Fruit fly (Drosophila melanogaster) whole organism, embryonic: ENCODE measurements around the gene Polr3A.

Experiments
- Blimp-1 ChIP-seq: fragments of 200-800 bp; sonication (Bioruptor generic); optimal IDR thresholded peaks from 3 replicates; lab custom pipeline; 2018; ENCODE audit warnings: missing biosample characterization, missing genetic modification characterization, mild to moderate bottlenecking, moderate library complexity, missing genetic modification reagents
- CG1024 ChIP-seq: fragments of 200-800 bp; sonication (Bioruptor generic); IDR thresholded peaks from 2 replicates; pipeline ENCODE4 v1.3.6; 2022; ENCODE audit warnings: missing biosample characterization, missing genetic modification characterization
- CG10565 ChIP-seq: fragments of 200-800 bp; sonication (Bioruptor generic); optimal IDR thresholded peaks from 3 replicates; lab custom pipeline; 2016; ENCODE audit warnings: missing biosample characterization, mild to moderate bottlenecking, missing genetic modification characterization
- CG10979 ChIP-seq: fragments of 200-800 bp; sonication (Bioruptor generic); optimal IDR thresholded peaks from 2 replicates; lab custom pipeline; 2018; ENCODE audit warnings: missing biosample characterization, mild to moderate bottlenecking, missing genetic modification characterization, moderate library complexity
- CG11504 ChIP-seq: fragments of 200-800 bp; sonication (Bioruptor generic); optimal IDR thresholded peaks from 3 replicates; lab custom pipeline; 2019; ENCODE audit warnings: missing biosample characterization, mild to moderate bottlenecking, missing genetic modification characterization, moderate library complexity
- CG11560 ChIP-seq: fragments of 200-800 bp; sonication (Bioruptor generic); IDR thresholded peaks from 3 replicates; pipeline ENCODE4 v1.3.6; 2022; ENCODE audit warnings: missing biosample characterization, missing genetic modification characterization
- CG11695 ChIP-seq: fragments of 200-800 bp; sonication (Bioruptor generic); IDR thresholded peaks from 3 replicates; pipeline ENCODE4 v1.3.6; 2022; ENCODE audit warnings: missing biosample characterization, missing genetic modification characterization
- CG11696 ChIP-seq: fragments of 200-800 bp; sonication (Bioruptor generic); IDR thresholded peaks from 2 replicates; pipeline ENCODE4 v1.3.6; 2022; ENCODE audit warnings: missing biosample characterization, missing genetic modification characterization
- CG12391 ChIP-seq: fragments of 200-800 bp; sonication (Bioruptor generic); optimal IDR thresholded peaks from 3 replicates; lab custom pipeline; 2018; ENCODE audit warnings: missing biosample characterization, mild to moderate bottlenecking, missing genetic modification characterization, moderate library complexity
- CG14014 ChIP-seq: fragments of 200-800 bp; sonication (Bioruptor generic); IDR thresholded peaks from 2 replicates; pipeline ENCODE4 v1.3.6; 2022; ENCODE audit warnings: missing biosample characterization, missing genetic modification characterization
- CG15073 ChIP-seq: fragments of 200-800 bp; sonication (Bioruptor generic); optimal IDR thresholded peaks from 2 replicates; lab custom pipeline; 2016; ENCODE audit warnings: missing biosample characterization, missing genetic modification characterization
- CG1603 ChIP-seq: fragments of 200-800 bp; sonication (Bioruptor generic); optimal IDR thresholded peaks from 2 replicates; lab custom pipeline; 2019; ENCODE audit warnings: missing biosample characterization, mild to moderate bottlenecking, missing genetic modification characterization, moderate library complexity
- CG3163 ChIP-seq: fragments of 200-800 bp; sonication (Bioruptor generic); optimal IDR thresholded peaks from 3 replicates; lab custom pipeline; 2016; ENCODE audit warnings: missing biosample characterization, missing genetic modification characterization
- CG5180 ChIP-seq: fragments of 200-800 bp; sonication (Bioruptor generic); optimal IDR thresholded peaks from 3 replicates; lab custom pipeline; 2017; ENCODE audit warnings: missing biosample characterization, missing genetic modification characterization, mild to moderate bottlenecking, moderate library complexity, missing genetic modification reagents
- CG6254 ChIP-seq: fragments of 200-800 bp; sonication (Bioruptor generic); optimal IDR thresholded peaks from 3 replicates; lab custom pipeline; 2017; ENCODE audit warnings: mild to moderate bottlenecking, missing biosample characterization, missing genetic modification reagents, missing genetic modification characterization
- CG7786 ChIP-seq: fragments of 200-800 bp; sonication (Bioruptor generic); optimal IDR thresholded peaks from 2 replicates; lab custom pipeline; 2016; ENCODE audit warnings: missing biosample characterization, missing genetic modification characterization
- CG8388 ChIP-seq: fragments of 200-800 bp; sonication (Bioruptor generic); optimal IDR thresholded peaks from 2 replicates; lab custom pipeline; 2019; ENCODE audit warnings: missing biosample characterization, mild to moderate bottlenecking, missing genetic modification characterization, moderate library complexity
- CG9609 ChIP-seq: fragments of 200-800 bp; sonication (Bioruptor generic); optimal IDR thresholded peaks from 3 replicates; lab custom pipeline; 2016; ENCODE audit warnings: missing biosample characterization, missing genetic modification characterization
- CTCF ChIP-seq: fragments of 200-800 bp; sonication (Bioruptor generic); optimal IDR thresholded peaks from 2 replicates; lab custom pipeline; 2017; ENCODE audit warnings: missing biosample characterization, mild to moderate bottlenecking, missing genetic modification characterization, moderate library complexity
- Dad ChIP-seq: fragments of 200-800 bp; sonication (Bioruptor generic); optimal IDR thresholded peaks from 3 replicates; lab custom pipeline; 2016; ENCODE audit warnings: missing biosample characterization, missing genetic modification characterization
- Dip2 ChIP-seq: fragments of 200-800 bp; sonication (Bioruptor generic); IDR thresholded peaks from 2 replicates; pipeline ENCODE4 v1.3.6; 2022; ENCODE audit warnings: missing biosample characterization, missing genetic modification characterization
- Doc2 ChIP-seq: fragments of 200-800 bp; sonication (Bioruptor generic); IDR thresholded peaks from 2 replicates; pipeline ENCODE4 v1.3.6; 2022; ENCODE audit warnings: missing biosample characterization, missing genetic modification characterization
- HLH3B ChIP-seq: fragments of 200-800 bp; sonication (Bioruptor generic); IDR thresholded peaks from 2 replicates; pipeline ENCODE4 v1.3.6; 2022; ENCODE audit warnings: missing biosample characterization, missing genetic modification characterization
- NFAT ChIP-seq: fragments of 200-800 bp; sonication (Bioruptor generic); IDR thresholded peaks from 2 replicates; pipeline ENCODE4 v1.3.6; 2022; ENCODE audit warnings: missing biosample characterization, missing genetic modification characterization
- Neu2 ChIP-seq: fragments of 200-800 bp; sonication (Bioruptor generic); optimal IDR thresholded peaks from 3 replicates; lab custom pipeline; 2016; ENCODE audit warnings: missing biosample characterization, missing genetic modification characterization, borderline replicate concordance
- Nf-YB ChIP-seq: fragments of 200-800 bp; sonication (Bioruptor generic); optimal IDR thresholded peaks from 3 replicates; lab custom pipeline; 2019; ENCODE audit warnings: missing biosample characterization, mild to moderate bottlenecking, missing genetic modification characterization, moderate library complexity
- Oli ChIP-seq: fragments of 200-800 bp; sonication (Bioruptor generic); optimal IDR thresholded peaks from 2 replicates; lab custom pipeline; 2018; ENCODE audit warnings: missing biosample characterization, mild to moderate bottlenecking, missing genetic modification characterization, moderate library complexity
- Opbp ChIP-seq: fragments of 200-800 bp; sonication (Bioruptor generic); IDR thresholded peaks from 3 replicates; pipeline ENCODE4 v1.3.6; 2022; ENCODE audit warnings: missing biosample characterization, missing genetic modification characterization; ENCODE audit not compliant: partially characterized antibody
- Ravus ChIP-seq: fragments of 200-800 bp; sonication (Bioruptor generic); IDR thresholded peaks from 2 replicates; pipeline ENCODE4 v1.3.6; 2022; ENCODE audit warnings: missing biosample characterization, missing genetic modification characterization
- Side ChIP-seq: fragments of 200-800 bp; sonication (Bioruptor generic); optimal IDR thresholded peaks from 2 replicates; lab custom pipeline; 2016; ENCODE audit warnings: missing biosample characterization, missing genetic modification characterization
- Trl ChIP-seq, 3 experiments: fragments of >200 bp in 2 of 3; fragments of 200-800 bp in 1 of 3; sonication (Bioruptor generic) in 1 of 3; optimal IDR thresholded peaks; 2 replicates in 1 of 3; 3 replicates in 2 of 3; lab custom pipeline; 2016 to 2017; ENCODE audit warnings: missing biosample characterization in 1 of 3, missing genetic modification characterization in 1 of 3
- bab2 ChIP-seq: fragments of 200-800 bp; sonication (Bioruptor generic); optimal IDR thresholded peaks from 2 replicates; lab custom pipeline; 2016; ENCODE audit warnings: missing biosample characterization, missing genetic modification characterization
- bcd ChIP-seq: fragments of 200-800 bp; sonication (Bioruptor generic); optimal IDR thresholded peaks from 2 replicates; lab custom pipeline; 2017; ENCODE audit warnings: missing biosample characterization, mild to moderate bottlenecking, missing genetic modification characterization
- crc ChIP-seq: fragments of 200-800 bp; sonication (Bioruptor generic); optimal IDR thresholded peaks from 2 replicates; lab custom pipeline; 2016; ENCODE audit warnings: missing biosample characterization, missing genetic modification characterization
- cwo ChIP-seq: fragments of 200-800 bp; sonication (Bioruptor generic); optimal IDR thresholded peaks from 3 replicates; lab custom pipeline; 2017; ENCODE audit warnings: missing biosample characterization, missing genetic modification characterization, mild to moderate bottlenecking, moderate library complexity, missing genetic modification reagents
- dati ChIP-seq: fragments of 200-800 bp; sonication (Bioruptor generic); IDR thresholded peaks from 2 replicates; pipeline ENCODE4 v1.3.6; 2022; ENCODE audit warnings: missing biosample characterization, missing genetic modification characterization
- dmrt11E ChIP-seq: fragments of 200-800 bp; sonication (Bioruptor generic); optimal IDR thresholded peaks from 3 replicates; lab custom pipeline; 2018; ENCODE audit warnings: missing biosample characterization, mild to moderate bottlenecking, missing genetic modification characterization, moderate library complexity
- gem ChIP-seq: fragments of 200-800 bp; sonication (Bioruptor generic); optimal IDR thresholded peaks from 2 replicates; lab custom pipeline; 2019; ENCODE audit warnings: missing biosample characterization, mild to moderate bottlenecking, missing genetic modification characterization, moderate library complexity
- gro ChIP-seq: fragments of 200-800 bp; sonication (Bioruptor generic); optimal IDR thresholded peaks from 2 replicates; lab custom pipeline; 2016; ENCODE audit warnings: missing biosample characterization, missing genetic modification characterization
- mirr ChIP-seq: fragments of 200-800 bp; sonication (Bioruptor generic); optimal IDR thresholded peaks from 3 replicates; lab custom pipeline; 2018; ENCODE audit warnings: missing biosample characterization, mild to moderate bottlenecking, missing genetic modification characterization
- pho ChIP-seq: fragments of 200-800 bp; sonication (Bioruptor generic); optimal IDR thresholded peaks from 2 replicates; lab custom pipeline; 2016; ENCODE audit warnings: missing biosample characterization, missing genetic modification characterization
- pnt ChIP-seq: fragments of 200-800 bp; sonication (Bioruptor generic); optimal IDR thresholded peaks from 3 replicates; lab custom pipeline; 2016; ENCODE audit warnings: missing biosample characterization, missing genetic modification characterization
- psq ChIP-seq: fragments of 200-800 bp; sonication (Bioruptor generic); optimal IDR thresholded peaks from 2 replicates; lab custom pipeline; 2017; ENCODE audit warnings: missing biosample characterization, missing genetic modification characterization
- schlank ChIP-seq: fragments of 200-800 bp; sonication (Bioruptor generic); optimal IDR thresholded peaks from 2 replicates; lab custom pipeline; 2018; ENCODE audit warnings: missing biosample characterization, mild to moderate bottlenecking, missing genetic modification characterization
- sna ChIP-seq: fragments of 200-800 bp; sonication (Bioruptor generic); IDR thresholded peaks from 2 replicates; pipeline ENCODE4 v1.3.6; 2022; ENCODE audit warnings: missing biosample characterization, missing genetic modification characterization; ENCODE audit not compliant: partially characterized antibody
- tap ChIP-seq: fragments of 200-800 bp; optimal IDR thresholded peaks from 3 replicates; lab custom pipeline; 2019; ENCODE audit warnings: missing biosample characterization, mild to moderate bottlenecking, missing genetic modification characterization, moderate library complexity
- tin ChIP-seq: fragments of 200-800 bp; sonication (Bioruptor generic); optimal IDR thresholded peaks from 3 replicates; lab custom pipeline; 2016; ENCODE audit warnings: missing biosample characterization, missing genetic modification characterization
- trh ChIP-seq: fragments of 200-800 bp; sonication (Bioruptor generic); optimal IDR thresholded peaks from 2 replicates; lab custom pipeline; 2016; ENCODE audit warnings: missing biosample characterization, missing genetic modification characterization
- ttk ChIP-seq: fragments of 200-800 bp; sonication (Bioruptor generic); IDR thresholded peaks from 2 replicates; pipeline ENCODE4 v2.1.2; 2022; ENCODE audit warnings: missing biosample characterization, missing genetic modification characterization
- zen ChIP-seq: fragments of 200-800 bp; sonication (Bioruptor generic); optimal IDR thresholded peaks from 3 replicates; lab custom pipeline; 2018; ENCODE audit warnings: missing biosample characterization, mild to moderate bottlenecking, missing genetic modification characterization, moderate library complexity

Polr3A gene

dm6 chrX:15738890-15739550, 23.7 kb upstream of the Polr3A start, which contains the start of the genes CG11679 and CG8206 (continued):
- TF ChIP-seq Blimp-1 (GFP tag; lab: Kevin White, UChicago) (no peak), Trl (optimal IDR thresholded peaks at IDR 0.05; lab: Kevin White, UChicago) (no peak), Trl (GFP tag; optimal IDR thresholded peaks at IDR 0.05; lab: Kevin White, UChicago) (peak; percentile 23), CG6254 (no peak), gro (GFP tag; lab: Kevin White, UChicago) (peak; percentile 34), Dad (GFP tag; lab: Kevin White, UChicago) (peak; percentile 27), psq (no peak), Dip2 (GFP tag; lab: Robert Waterston, UW) (no peak), Ravus (GFP tag; lab: Robert Waterston, UW) (no peak), trh (GFP tag; lab: Kevin White, UChicago) (no peak), Oli (no peak), CG14014 (GFP tag; lab: Robert Waterston, UW) (peak; percentile 26; the same call in 1 of the 2 replicates), CTCF (no peak), NFAT (GFP tag; lab: Robert Waterston, UW) (no peak), Doc2 (GFP tag; lab: Robert Waterston, UW) (no peak), CG1603 (tag; lab: Kevin White, UChicago) (peak; percentile 62), Side (GFP tag; lab: Kevin White, UChicago) (no peak), Neu2 (GFP tag; lab: Kevin White, UChicago) (no peak), CG1024 (GFP tag; lab: Robert Waterston, UW) (no peak), CG12391 (peak; percentile 44), cwo (peak; percentile 25), Opbp (GFP tag; lab: Robert Waterston, UW) (no peak), CG11560 (tag; lab: Robert Waterston, UW) (no peak), pho (GFP tag; lab: Kevin White, UChicago) (peak; percentile 18), CG3163 (GFP tag; lab: Kevin White, UChicago) (no peak), gem (peak; percentile 53), CG10565 (no peak), tap (tag; lab: Kevin White, UChicago) (no peak), CG15073 (no peak), tin (GFP tag; lab: Kevin White, UChicago) (peak; percentile 6), bcd (GFP tag; lab: Kevin White, UChicago) (peak; percentile 33), CG5180 (GFP tag; lab: Kevin White, UChicago) (no peak), ttk (GFP tag; lab: Robert Waterston, UW) (no peak), sna (GFP tag; lab: Robert Waterston, UW) (no peak), CG11504 (tag; lab: Kevin White, UChicago) (no peak), zen (tag; lab: Kevin White, UChicago) (no peak), CG7786 (GFP tag; lab: Kevin White, UChicago) (peak; percentile 54), dmrt11E (peak; percentile 32), CG10979 (tag; lab: Kevin White, UChicago) (no peak), HLH3B (0 out of 2 replicates have a peak, but pooled peaks have one; percentile 10), crc (GFP tag; lab: Kevin White, UChicago) (no peak), CG11695 (GFP tag; lab: Robert Waterston, UW) (no peak), pnt (peak; percentile 44), Nf-YB (no peak), bab2 (peak; percentile 21), CG8388 (GFP tag; lab: Kevin White, UChicago) (no peak), dati (GFP tag; lab: Robert Waterston, UW) (no peak), CG11696 (GFP tag; lab: Robert Waterston, UW) (no peak), schlank (tag; lab: Kevin White, UChicago) (no peak), mirr (GFP tag; lab: Kevin White, UChicago) (no peak), CG9609 (GFP tag; lab: Kevin White, UChicago) (peak; percentile 37)
